Fruit fly (Drosophila melanogaster) whole organism, wandering third instar larva: ENCODE results near the gene Arl4.

Experiments
- Abd-B ChIP-seq: fragments of >200 bp; optimal IDR thresholded peaks from 2 replicates; lab custom pipeline; 2017; ENCODE audit warnings: missing biosample characterization, missing genetic modification characterization
- CG32264 ChIP-seq: fragments of 200-800 bp; sonication (Bioruptor generic); optimal IDR thresholded peaks from 2 replicates; lab custom pipeline; 2016; ENCODE audit warnings: missing biosample characterization, missing genetic modification characterization
- CG9705 ChIP-seq: fragments of 200-800 bp; sonication (Bioruptor generic); optimal IDR thresholded peaks from 2 replicates; lab custom pipeline; 2018; ENCODE audit warnings: missing biosample characterization, mild to moderate bottlenecking, missing genetic modification characterization
- Dfd ChIP-seq: fragments of >200 bp; optimal IDR thresholded peaks from 2 replicates; lab custom pipeline; 2017; ENCODE audit warnings: missing biosample characterization, missing genetic modification characterization
- Dif ChIP-seq: fragments of 200-275, 200-300 bp; sonication (Bioruptor generic); optimal IDR thresholded peaks from 2 replicates; lab custom pipeline; 2018; ENCODE audit warnings: missing biosample characterization, missing genetic modification characterization; ENCODE audit not compliant: partially characterized antibody
- GATAd ChIP-seq: sonication (Bioruptor generic); optimal IDR thresholded peaks from 2 replicates; lab custom pipeline; 2016; ENCODE audit warnings: missing biosample characterization, missing genetic modification characterization
- Hnf4 ChIP-seq: fragments of 200-800 bp; sonication (Bioruptor generic); optimal IDR thresholded peaks from 2 replicates; lab custom pipeline; 2016; ENCODE audit warnings: missing biosample characterization, mild to moderate bottlenecking, missing genetic modification characterization
- Hr78 ChIP-seq: fragments of >200 bp; optimal IDR thresholded peaks from 2 replicates; lab custom pipeline; 2017; ENCODE audit warnings: missing biosample characterization, missing genetic modification characterization
- Hr83 ChIP-seq: fragments of 200-300 bp; sonication (Bioruptor generic); optimal IDR thresholded peaks from 2 replicates; lab custom pipeline; 2016; ENCODE audit warnings: missing biosample characterization, mild to moderate bottlenecking, missing genetic modification characterization, moderate library complexity; ENCODE audit not compliant: poor library complexity, severe bottlenecking
- Jra ChIP-seq: sonication (Bioruptor generic); optimal IDR thresholded peaks from 2 replicates; lab custom pipeline; 2016; ENCODE audit warnings: missing biosample characterization, missing genetic modification characterization
- Myc ChIP-seq: fragments of >200 bp; optimal IDR thresholded peaks from 2 replicates; lab custom pipeline; 2017
- N ChIP-seq: fragments of >200 bp; optimal IDR thresholded peaks from 2 replicates; lab custom pipeline; 2018; ENCODE audit warnings: missing biosample characterization, missing external identifiers, missing genetic modification characterization
- OdsH ChIP-seq: fragments of 200-800 bp; sonication (Bioruptor generic); optimal IDR thresholded peaks from 2 replicates; lab custom pipeline; 2016; ENCODE audit warnings: missing biosample characterization, mild to moderate bottlenecking, missing genetic modification characterization
- Rel ChIP-seq, 2 experiments: fragments of 200-800 bp; sonication (Bioruptor generic) in 1 of 2; optimal IDR thresholded peaks; 2 replicates in 1 of 2; 3 replicates in 1 of 2; lab custom pipeline; 2016 to 2019; ENCODE audit warnings: mild to moderate bottlenecking in 2 of 2, missing biosample characterization in 2 of 2, missing genetic modification characterization in 2 of 2, moderate library complexity in 1 of 2
- Sp1 ChIP-seq: fragments of 200-800 bp; sonication (Bioruptor generic); optimal IDR thresholded peaks from 3 replicates; lab custom pipeline; 2019; ENCODE audit warnings: missing biosample characterization, mild to moderate bottlenecking, missing genetic modification characterization, moderate library complexity
- Vsx2 ChIP-seq: fragments of 200-300, 225-300 bp; sonication (Bioruptor generic); optimal IDR thresholded peaks from 2 replicates; lab custom pipeline; 2018; ENCODE audit warnings: missing biosample characterization, missing genetic modification characterization; ENCODE audit not compliant: partially characterized antibody
- br ChIP-seq: fragments of 200-800 bp; sonication (Bioruptor generic); optimal IDR thresholded peaks from 2 replicates; lab custom pipeline; 2016; ENCODE audit warnings: missing biosample characterization, missing genetic modification characterization
- dl ChIP-seq, 2 experiments: fragments of 175-275, 200-275 bp in 1 of 2; fragments of 200-275 bp in 1 of 2; sonication (Bioruptor generic); optimal IDR thresholded peaks; lab custom pipeline; 2018; ENCODE audit warnings: mild to moderate bottlenecking in 2 of 2, missing biosample characterization in 2 of 2, missing genetic modification characterization in 2 of 2, moderate library complexity in 2 of 2; ENCODE audit not compliant: partially characterized antibody in 2 of 2, insufficient read depth in 1 of 2
- dmrt93B ChIP-seq: fragments of 200-800 bp; sonication (Bioruptor generic); optimal IDR thresholded peaks from 2 replicates; lab custom pipeline; 2018; ENCODE audit warnings: missing biosample characterization, mild to moderate bottlenecking, missing genetic modification characterization
- ey ChIP-seq: fragments of 200-800 bp; sonication (Bioruptor generic); optimal IDR thresholded peaks from 2 replicates; lab custom pipeline; 2016; ENCODE audit warnings: missing biosample characterization, missing genetic modification characterization
- foxo ChIP-seq, 2 experiments: fragments of 200-800 bp; sonication (Bioruptor generic); optimal IDR thresholded peaks; 2 replicates in 1 of 2; 3 replicates in 1 of 2; lab custom pipeline; 2016 to 2017; ENCODE audit warnings: missing biosample characterization in 2 of 2, missing genetic modification characterization in 2 of 2
- fru ChIP-seq: fragments of 200-800 bp; sonication (Bioruptor generic); optimal IDR thresholded peaks from 3 replicates; lab custom pipeline; 2016; ENCODE audit warnings: missing biosample characterization, mild to moderate bottlenecking, missing genetic modification characterization
- h ChIP-seq: fragments of 200-800 bp; sonication (Bioruptor generic); optimal IDR thresholded peaks from 3 replicates; lab custom pipeline; 2016; ENCODE audit warnings: missing biosample characterization, mild to moderate bottlenecking, missing genetic modification characterization
- lola ChIP-seq: fragments of >200 bp; optimal IDR thresholded peaks from 2 replicates; lab custom pipeline; 2017; ENCODE audit warnings: missing biosample characterization, missing genetic modification characterization
- pan ChIP-seq: fragments of >200 bp; optimal IDR thresholded peaks from 2 replicates; lab custom pipeline; 2017
- rgr ChIP-seq: fragments of 200-800 bp; sonication (Bioruptor generic); optimal IDR thresholded peaks from 3 replicates; lab custom pipeline; 2016; ENCODE audit warnings: missing biosample characterization, mild to moderate bottlenecking, missing genetic modification characterization
- sage ChIP-seq: fragments of 200-800 bp; sonication (Bioruptor generic); optimal IDR thresholded peaks from 2 replicates; lab custom pipeline; 2016; ENCODE audit warnings: missing biosample characterization, mild to moderate bottlenecking, missing genetic modification characterization
- sv ChIP-seq: fragments of 200-800 bp; sonication (Bioruptor generic); optimal IDR thresholded peaks from 3 replicates; lab custom pipeline; 2016; ENCODE audit warnings: missing biosample characterization, missing genetic modification characterization
- woc ChIP-seq: sonication (Bioruptor generic); optimal IDR thresholded peaks from 2 replicates; lab custom pipeline; 2016; ENCODE audit warnings: missing biosample characterization, mild to moderate bottlenecking, missing genetic modification characterization

The Arl4 gene

DNA sequence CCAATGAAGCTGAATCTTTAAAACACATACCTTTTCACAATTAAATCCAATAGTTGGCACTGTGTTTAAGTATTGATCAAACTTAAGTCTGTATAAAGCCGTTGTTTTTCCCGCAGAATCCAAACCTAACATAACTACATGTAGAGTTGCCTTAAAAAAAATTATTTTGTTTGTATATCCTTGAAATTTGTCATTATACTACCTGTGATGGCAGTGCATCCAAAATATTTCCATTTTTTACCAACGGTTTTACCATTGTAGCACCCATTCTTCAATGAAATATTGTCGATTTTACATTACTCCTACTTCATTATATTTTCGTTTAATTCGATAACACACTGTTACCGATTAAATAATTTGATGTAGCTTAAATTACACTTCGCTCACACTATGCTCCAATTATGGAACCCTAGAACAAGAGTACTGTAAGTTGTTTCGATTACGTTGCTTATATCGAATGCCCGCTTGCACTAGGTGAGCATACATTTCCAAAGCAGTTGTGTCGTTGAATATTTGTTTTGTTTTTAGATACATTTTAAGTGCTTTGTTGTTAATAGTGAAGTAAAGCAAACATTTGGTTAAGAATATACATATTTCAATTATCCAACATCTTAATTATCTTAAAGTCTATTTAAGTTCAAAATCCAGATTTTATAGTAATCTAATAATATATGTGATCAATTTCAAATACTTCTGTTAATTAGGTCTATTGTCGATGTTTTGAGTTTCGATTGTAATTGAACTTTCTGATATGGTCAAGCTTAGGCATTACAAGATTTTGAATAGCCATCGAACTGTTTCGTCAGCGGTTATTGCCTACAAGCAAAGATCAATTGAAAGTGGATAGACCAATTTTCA is at the start of gene Arl4:
Gene Arl4 (minus strand): TSS at position 328 of the 858 bp plus-strand sequence.
- TF ChIP-seq Jra (GFP tag; lab: Kevin White, UChicago) (no peak), foxo (GFP tag; optimal IDR thresholded peaks at IDR 0.05; lab: Kevin White, UChicago) (no peak), N (GFP tag; lab: Kevin White, UChicago) (peak; percentile 100), CG32264 (GFP tag; lab: Kevin White, UChicago) (no peak), Hr83 (GFP tag; lab: Kevin White, UChicago) (no peak), sv (GFP tag; lab: Kevin White, UChicago) (no peak), fru (no peak), CG9705 (GFP tag; lab: Kevin White, UChicago) (no peak), rgr (GFP tag; lab: Kevin White, UChicago) (no peak), GATAd (GFP tag; lab: Kevin White, UChicago) (no peak), dl (GFP tag; optimal IDR thresholded peaks at IDR 0.05; lab: Kevin White, UChicago; ENCODE audit: insufficient read depth in 1 of 2, partially characterized antibody in 2 of 2) (no peak), dmrt93B (GFP tag; lab: Kevin White, UChicago) (no peak), Rel (GFP tag; optimal IDR thresholded peaks at IDR 0.05; lab: Kevin White, UChicago) (no peak), Rel (tag; optimal IDR thresholded peaks at IDR 0.05; lab: Kevin White, UChicago) (no peak), Hnf4 (GFP tag; lab: Kevin White, UChicago) (no peak), Myc (lab: Kevin White, UChicago) (peak; percentile 48), woc (GFP tag; lab: Kevin White, UChicago) (peak; percentile 81), br (no peak), ey (no peak), lola (GFP tag; lab: Kevin White, UChicago) (peak; percentile 24), Sp1 (GFP tag; lab: Kevin White, UChicago) (no peak), Dif (GFP tag; lab: Kevin White, UChicago) (no peak), Abd-B (GFP tag; lab: Kevin White, UChicago) (no peak), Hr78 (GFP tag; lab: Kevin White, UChicago) (peak; percentile 92), sage (GFP tag; lab: Kevin White, UChicago) (no peak), Vsx2 (no peak)

- TF ChIP-seq pan (lab: Kevin White, UChicago): peak; percentile 23
- TF ChIP-seq Hr78 (GFP tag; lab: Kevin White, UChicago): no peak
- no peak for TF ChIP-seq GATAd (GFP tag; lab: Kevin White, UChicago)
Observed at dm6 chr4:227648-228047, 48.5 kb upstream of the Arl4 start, which contains the start of the genes CG31999 and yellow-h. TSS of gene CG31999 (minus strand) at chr4:227748. TSS of gene yellow-h (plus strand) at chr4:227922.

DNA sequence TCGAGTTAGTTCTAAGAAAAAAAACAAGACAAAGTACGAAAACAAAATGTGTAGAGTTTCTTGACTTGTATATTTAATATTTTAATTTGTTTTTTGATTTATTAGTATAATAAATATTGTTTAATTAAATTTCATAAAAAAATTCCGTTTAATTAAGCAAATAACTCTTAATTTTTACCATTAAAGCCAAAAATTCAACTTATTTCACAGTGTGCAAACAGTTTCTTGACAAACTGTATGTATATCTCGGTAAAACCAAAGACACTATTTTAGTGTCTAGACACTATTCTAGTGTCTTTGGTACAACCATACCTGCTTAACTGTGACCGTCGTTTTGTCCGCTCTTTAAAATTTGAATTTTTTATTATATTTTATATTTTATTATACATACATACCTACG is 47.6 kb upstream of the Arl4 start:
- no peak for TF ChIP-seq GATAd (GFP tag; lab: Kevin White, UChicago)
- TF ChIP-seq OdsH: no peak
- TF ChIP-seq Vsx2: no peak
- no peak for TF ChIP-seq pan (lab: Kevin White, UChicago)
- TF ChIP-seq lola (GFP tag; lab: Kevin White, UChicago): no peak
- no peak for TF ChIP-seq CG32264 (GFP tag; lab: Kevin White, UChicago)
- TF ChIP-seq h (GFP tag; lab: Kevin White, UChicago): no peak
- no peak for TF ChIP-seq Hr83 (GFP tag; lab: Kevin White, UChicago)
- TF ChIP-seq Hr78 (GFP tag; lab: Kevin White, UChicago): no peak
- no peak for TF ChIP-seq Dfd (GFP tag; lab: Kevin White, UChicago)

- TF ChIP-seq Hnf4 (GFP tag; lab: Kevin White, UChicago) (peak; percentile 16), OdsH (no peak)
Observed at dm6 chr4:225824-226223, 46.6 kb upstream of the Arl4 start.
